Worm (Caenorhabditis elegans): ENCODE results near the gene bcc-1.

DNA sequence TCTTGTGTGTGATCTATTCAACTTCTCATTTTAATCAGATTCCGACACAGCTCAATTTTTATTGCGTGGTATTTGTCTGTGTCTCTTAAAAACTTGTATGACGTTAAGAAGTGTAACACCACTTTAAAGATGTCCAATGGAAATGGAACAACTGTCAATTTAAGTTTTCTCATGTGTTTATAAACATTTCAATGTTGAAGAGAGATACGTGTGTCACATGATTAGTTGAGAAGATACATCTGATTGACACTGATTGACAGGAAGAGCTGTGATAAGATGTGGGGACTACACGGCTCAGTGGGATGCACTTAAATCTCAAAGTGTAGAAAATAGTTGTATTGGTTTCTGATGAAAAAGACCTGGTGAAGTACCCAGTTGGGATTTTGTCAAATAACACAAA, 24.0 kb downstream of the bcc-1 start:
- no peak for TF ChIP-seq him-1 (tag; optimal IDR thresholded peaks at IDR 0.05)
- no peak for TF ChIP-seq dao-5 (tag; optimal IDR thresholded peaks at IDR 0.05)
